In the genomic region with DNA sequence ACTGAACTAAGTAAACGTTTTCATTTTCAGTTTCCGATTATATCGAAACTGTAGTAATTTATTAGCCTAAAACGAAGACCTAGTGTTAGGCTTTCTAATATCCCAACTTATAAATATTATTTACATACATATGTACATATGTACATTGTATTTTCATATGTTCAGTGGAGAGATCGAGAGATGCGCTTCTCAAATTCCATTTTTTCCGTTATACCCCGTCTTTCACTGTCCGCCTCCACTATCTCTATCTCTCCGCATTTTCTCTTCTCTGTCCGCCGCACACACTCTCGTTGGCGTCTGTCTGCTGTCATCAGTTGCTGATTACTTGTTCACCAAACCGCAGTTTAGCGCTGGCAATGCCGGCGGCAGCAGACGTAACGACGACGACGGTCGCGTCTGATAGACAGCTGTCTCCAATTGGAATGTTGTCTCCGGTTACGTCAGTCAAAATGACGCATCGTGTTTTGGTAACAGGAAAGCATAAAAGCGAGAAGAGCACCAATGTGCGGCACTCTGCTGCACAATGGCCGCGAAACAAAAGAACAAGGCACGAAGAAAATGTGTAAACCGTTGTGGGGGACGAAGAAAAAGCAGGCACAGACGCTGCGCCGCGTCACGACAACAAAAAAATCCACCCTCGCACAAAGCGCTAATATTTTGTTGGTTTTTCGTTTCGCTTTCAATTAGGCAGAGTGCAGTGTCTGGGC, we compare ENCODE assay signal across 4 fruit fly cellular contexts.
A peak's percentile ranks its signal among the peaks of the same experiment; 100 is the strongest.
TF ChIP-seq lines count a peak whose summit lies in the region.

A gene (plus strand): TSS at position 340 of the 707 bp plus-strand sequence.

TF ChIP-seq in whole organism, embryonic, 481 proteins besides CTCF, POLR2A, EP300 and RAD21 (continued from another document and continues in another):
- TF ChIP-seq gcm2 (GFP tag; optimal IDR thresholded peaks at IDR 0.05; lab: Kevin White, UChicago), result no peak
- no peak for TF ChIP-seq lbe (GFP tag; optimal IDR thresholded peaks at IDR 0.05; lab: Kevin White, UChicago)
- no peak for TF ChIP-seq NfI (GFP tag; optimal IDR thresholded peaks at IDR 0.05; lab: Kevin White, UChicago)
- TF ChIP-seq CG32772 (GFP tag; IDR thresholded peaks at IDR 0.05; lab: Robert Waterston, UW), result no peak
- peak; percentile 86 for TF ChIP-seq Deaf1 (tag; optimal IDR thresholded peaks at IDR 0.05; lab: Kevin White, UChicago)
- no peak for TF ChIP-seq cwo (GFP tag; optimal IDR thresholded peaks at IDR 0.05; lab: Kevin White, UChicago)
- peak; percentile 66 for TF ChIP-seq CG10543 (GFP tag; optimal IDR thresholded peaks at IDR 0.05; lab: Kevin White, UChicago)
- peak; percentile 59; the same call in 1 of the 2 replicates for TF ChIP-seq ato (GFP tag; IDR thresholded peaks at IDR 0.05; lab: Robert Waterston, UW; ENCODE audit: partially characterized antibody)
- peak; percentile 77; the same call in 2 of the 4 replicates for TF ChIP-seq chinmo (GFP tag; IDR thresholded peaks at IDR 0.05; lab: Robert Waterston, UW; ENCODE audit: partially characterized antibody)
- TF ChIP-seq CG12299 (tag; optimal IDR thresholded peaks at IDR 0.05; lab: Kevin White, UChicago), result no peak
- TF ChIP-seq CG6175 (GFP tag; IDR thresholded peaks at IDR 0.05; lab: Robert Waterston, UW), result peak; percentile 58; the same call in 1 of the 3 replicates
- no peak for TF ChIP-seq sisA (GFP tag; IDR thresholded peaks at IDR 0.05; lab: Robert Waterston, UW)
- TF ChIP-seq Ets97D (GFP tag; optimal IDR thresholded peaks at IDR 0.05; lab: Kevin White, UChicago), result no peak
- TF ChIP-seq prd (optimal IDR thresholded peaks at IDR 0.05; lab: Kevin White, UChicago), result no peak
- no peak for TF ChIP-seq prd (GFP tag; IDR thresholded peaks at IDR 0.05; lab: Robert Waterston, UW)
- TF ChIP-seq CG2116 (GFP tag; optimal IDR thresholded peaks at IDR 0.05; lab: Kevin White, UChicago), result no peak
- peak; percentile 24 for TF ChIP-seq shn (GFP tag; optimal IDR thresholded peaks at IDR 0.05; lab: Kevin White, UChicago)
- TF ChIP-seq CG4730 (GFP tag; IDR thresholded peaks at IDR 0.05; lab: Robert Waterston, UW), result no peak
- no peak for TF ChIP-seq trh (GFP tag; optimal IDR thresholded peaks at IDR 0.05; lab: Kevin White, UChicago)
- TF ChIP-seq CG9437 (GFP tag; optimal IDR thresholded peaks at IDR 0.05; lab: Kevin White, UChicago), result peak; percentile 45
- TF ChIP-seq sd (tag; optimal IDR thresholded peaks at IDR 0.05; lab: Kevin White, UChicago), result peak; percentile 99
- TF ChIP-seq CG12769 (tag; optimal IDR thresholded peaks at IDR 0.05; lab: Kevin White, UChicago), result peak; percentile 33
- TF ChIP-seq wek (GFP tag; optimal IDR thresholded peaks at IDR 0.05; lab: Kevin White, UChicago), result peak; percentile 20
- TF ChIP-seq pros (GFP tag; optimal IDR thresholded peaks at IDR 0.05; lab: Kevin White, UChicago), result peak; percentile 96
- no peak for TF ChIP-seq Dref (GFP tag; IDR thresholded peaks at IDR 0.05; lab: Robert Waterston, UW)
- no peak for TF ChIP-seq CG11504 (tag; optimal IDR thresholded peaks at IDR 0.05; lab: Kevin White, UChicago)
- no peak for TF ChIP-seq Nf-YB (GFP tag; optimal IDR thresholded peaks at IDR 0.05; lab: Kevin White, UChicago)
- peak; percentile 54 for TF ChIP-seq grau (tag; optimal IDR thresholded peaks at IDR 0.05; lab: Kevin White, UChicago)
- TF ChIP-seq Ptx1 (GFP tag; IDR thresholded peaks at IDR 0.05; lab: Robert Waterston, UW), result no peak
- TF ChIP-seq onecut (GFP tag; IDR thresholded peaks at IDR 0.05; lab: Robert Waterston, UW), result no peak
- no peak for TF ChIP-seq Dp (GFP tag; optimal IDR thresholded peaks at IDR 0.05; lab: Kevin White, UChicago)

TF ChIP-seq in whole organism, prepupa, 60 proteins besides CTCF, POLR2A, EP300 and RAD21 (continued from another document):
- TF ChIP-seq dac (GFP tag; optimal IDR thresholded peaks at IDR 0.05; lab: Kevin White, UChicago), result no peak
- no peak for TF ChIP-seq CG8319 (GFP tag; optimal IDR thresholded peaks at IDR 0.05; lab: Kevin White, UChicago)
- peak; percentile 56; the same call in 2 of the 3 replicates for TF ChIP-seq CG6163 (GFP tag; IDR thresholded peaks at IDR 0.05; lab: Robert Waterston, UW)
- TF ChIP-seq CG1621 (tag; optimal IDR thresholded peaks at IDR 0.05; lab: Kevin White, UChicago), result peak; percentile 42
- peak; percentile 81 for TF ChIP-seq Eip78C (GFP tag; lab: Kevin White, UChicago)

TF ChIP-seq in whole organism, pupa, 21 proteins besides CTCF, POLR2A, EP300 and RAD21 (continued from another document):
- TF ChIP-seq CG8159 (tag; optimal IDR thresholded peaks at IDR 0.05; lab: Kevin White, UChicago), result no peak
- no peak for TF ChIP-seq Pif1A (GFP tag; optimal IDR thresholded peaks at IDR 0.05; lab: Kevin White, UChicago)

TF ChIP-seq in whole organism, wandering third instar larva, 38 proteins besides CTCF, POLR2A, EP300 and RAD21 (continued from another document):
- no peak for TF ChIP-seq ey (GFP tag; optimal IDR thresholded peaks at IDR 0.05; lab: Kevin White, UChicago)
- no peak for TF ChIP-seq foxo (GFP tag; optimal IDR thresholded peaks at IDR 0.05; lab: Kevin White, UChicago)
TF ChIP-seq in whole organism, wandering third instar larva: peak in this region for 6.
